Fruit fly (Drosophila melanogaster): ENCODE data around the gene CG11601.

DNA sequence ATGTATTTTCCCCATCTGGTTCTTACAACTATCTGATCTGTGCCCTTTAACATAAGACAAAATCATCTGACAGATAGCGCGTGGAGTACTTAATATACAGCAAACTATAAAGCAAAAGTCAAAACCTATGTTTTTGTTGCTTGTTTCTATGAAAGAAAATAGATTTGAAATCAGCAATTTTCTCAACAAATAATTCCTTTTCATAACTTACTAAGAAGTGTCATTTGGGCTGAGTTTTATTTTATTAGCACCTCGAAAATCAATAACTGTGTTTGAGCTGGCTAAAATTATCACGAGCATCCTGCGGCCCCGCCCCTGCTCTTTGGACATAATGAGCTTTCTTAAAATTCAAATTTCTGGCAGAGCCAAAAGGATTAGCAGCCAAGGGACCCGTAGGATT lies 49.2 kb upstream of the CG11601 start, which contains the start of gene CG31921:
- TF ChIP-seq CG1620 (GFP tag; optimal IDR thresholded peaks at IDR 0.05) (no peak), CG5204 (GFP tag; optimal IDR thresholded peaks at IDR 0.05) (no peak)

All from whole organism, adult.